Worm (Caenorhabditis elegans): ENCODE measurements around the gene ZK829.9.

Gene ZK829.9

ce11 chrIV:11957074-11957473 lies 13.3 kb upstream of the ZK829.9 start:
- TF ChIP-seq sma-9 (GFP tag; optimal IDR thresholded peaks at IDR 0.05) = peak; percentile 45
- TF ChIP-seq sma-9 (tag; optimal IDR thresholded peaks at IDR 0.05) = no peak
- TF ChIP-seq crh-2 (tag; optimal IDR thresholded peaks at IDR 0.05) = peak; percentile 30
- peak; percentile 24 for TF ChIP-seq C34F6.9 (tag; optimal IDR thresholded peaks at IDR 0.05)
- peak; percentile 45 for TF ChIP-seq F13H6.1 (tag; optimal IDR thresholded peaks at IDR 0.05)
- TF ChIP-seq unc-55 (GFP tag; optimal IDR thresholded peaks at IDR 0.05) = no peak
- TF ChIP-seq mdl-1 (tag; optimal IDR thresholded peaks at IDR 0.05) = peak in 1 of 2 experiments; percentile 57
- peak; percentile 17 for TF ChIP-seq nhr-6 (tag; optimal IDR thresholded peaks at IDR 0.05)
- no peak for TF ChIP-seq elt-3 (tag; optimal IDR thresholded peaks at IDR 0.05)
- peak; percentile 69 for TF ChIP-seq nhr-129 (tag; optimal IDR thresholded peaks at IDR 0.05)

- TF ChIP-seq sma-3 (GFP tag; optimal IDR thresholded peaks at IDR 0.05) (no peak), nhr-25 (tag; optimal IDR thresholded peaks at IDR 0.05) (peak; percentile 9)
Observed at ce11 chrIV:11959573-11959972, 10.8 kb upstream of the ZK829.9 start, which contains the start of gene tgt-1. Gene tgt-1 (minus strand): TSS chrIV:11959804.

DNA sequence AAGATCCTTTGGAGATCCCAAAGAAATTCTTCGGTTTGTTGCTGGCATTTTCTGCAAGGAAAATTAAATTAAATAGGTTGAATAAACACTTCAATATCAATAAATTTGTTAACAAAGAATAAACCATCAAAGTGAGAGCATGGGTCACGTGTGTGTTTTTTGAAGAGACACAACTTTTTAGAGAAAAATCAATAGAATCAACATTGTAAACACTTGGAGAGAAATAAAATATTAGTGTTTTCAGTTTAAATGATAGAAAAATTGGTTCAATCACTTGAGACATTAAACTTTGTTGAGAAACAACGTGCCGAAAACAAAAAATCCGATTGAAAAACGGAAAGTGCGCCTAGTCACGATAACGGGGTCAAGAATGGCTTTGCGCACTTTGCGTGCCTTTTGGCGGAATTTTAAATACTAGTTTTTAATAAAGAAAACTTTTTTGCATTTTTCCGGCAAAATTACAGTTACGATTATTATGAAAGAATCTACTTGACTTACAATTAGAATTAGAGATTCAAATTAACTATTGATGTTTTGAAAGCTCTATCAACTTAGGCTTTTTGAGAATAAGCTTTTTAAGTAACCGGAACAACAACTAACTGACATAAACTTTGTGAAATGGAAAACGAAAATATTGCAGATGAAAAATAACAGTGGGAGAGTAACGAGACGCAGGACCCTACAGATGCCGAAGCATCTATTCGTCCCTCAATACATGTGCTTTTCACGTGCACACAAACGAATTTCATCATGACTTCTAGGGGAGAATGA lies 8.7 kb upstream of the ZK829.9 start, which contains the start of gene ZK829.7:
Gene ZK829.7 (minus strand): TSS at position 51 of the 771 bp plus-strand sequence.
- TF ChIP-seq alr-1 (tag; optimal IDR thresholded peaks at IDR 0.05) = no peak
- TF ChIP-seq nhr-237 (tag; optimal IDR thresholded peaks at IDR 0.05) = peak; percentile 65
- peak; percentile 60 for TF ChIP-seq sem-4 (tag; optimal IDR thresholded peaks at IDR 0.05)
- TF ChIP-seq sma-9 (GFP tag; optimal IDR thresholded peaks at IDR 0.05) = peak; percentile 93
- TF ChIP-seq sma-9 (tag; optimal IDR thresholded peaks at IDR 0.05) = no peak
- peak in 1 of 2 experiments; percentile 11 for TF ChIP-seq mdl-1 (tag; optimal IDR thresholded peaks at IDR 0.05)
- no peak for TF ChIP-seq nhr-10 (tag; optimal IDR thresholded peaks at IDR 0.05)
- TF ChIP-seq mab-5 (tag; optimal IDR thresholded peaks at IDR 0.05) = peak; percentile 30
- TF ChIP-seq crh-2 (tag; optimal IDR thresholded peaks at IDR 0.05) = peak; percentile 85
- peak; percentile 77 to 89 for TF ChIP-seq lsy-2 (tag; optimal IDR thresholded peaks at IDR 0.05)
- TF ChIP-seq mbf-1 (tag; optimal IDR thresholded peaks at IDR 0.05) = no peak
- peak; percentile 39 for TF ChIP-seq unc-55 (GFP tag; optimal IDR thresholded peaks at IDR 0.05)
- TF ChIP-seq nhr-25 (tag; optimal IDR thresholded peaks at IDR 0.05) = peak; percentile 74
- TF ChIP-seq blmp-1 (tag; optimal IDR thresholded peaks at IDR 0.05; ENCODE audit: insufficient read depth) = peak; percentile 13
- peak; percentile 82 for TF ChIP-seq sma-3 (GFP tag; optimal IDR thresholded peaks at IDR 0.05)
- TF ChIP-seq egl-27 (tag; optimal IDR thresholded peaks at IDR 0.05) = peak; percentile 47
- TF ChIP-seq elt-3 (tag; optimal IDR thresholded peaks at IDR 0.05) = no peak
- TF ChIP-seq F13H6.1 (tag; optimal IDR thresholded peaks at IDR 0.05) = peak; percentile 68
- TF ChIP-seq ceh-16 (tag; optimal IDR thresholded peaks at IDR 0.05) = no peak
- peak; percentile 52 for TF ChIP-seq nhr-21 (tag; optimal IDR thresholded peaks at IDR 0.05)
- TF ChIP-seq C34F6.9 (tag; optimal IDR thresholded peaks at IDR 0.05) = peak; percentile 73
- peak; percentile 5 for TF ChIP-seq R02D3.7 (tag; optimal IDR thresholded peaks at IDR 0.05)
- peak; percentile 20 for TF ChIP-seq nhr-77 (tag; optimal IDR thresholded peaks at IDR 0.05)
- no peak for TF ChIP-seq ztf-4 (tag; optimal IDR thresholded peaks at IDR 0.05)
- peak; percentile 51 for TF ChIP-seq nhr-129 (tag; optimal IDR thresholded peaks at IDR 0.05)
- TF ChIP-seq lin-13 (GFP tag; optimal IDR thresholded peaks at IDR 0.05) = peak; percentile 81
- peak; percentile 75 for TF ChIP-seq nhr-6 (tag; optimal IDR thresholded peaks at IDR 0.05)
- TF ChIP-seq fos-1 (tag; optimal IDR thresholded peaks at IDR 0.05) = peak; percentile 15
- TF ChIP-seq ZK546.5 (tag; optimal IDR thresholded peaks at IDR 0.05) = peak; percentile 48
- TF ChIP-seq gmeb-1 (tag; optimal IDR thresholded peaks at IDR 0.05) = peak; percentile 98
- TF ChIP-seq snpc-4 (tag; optimal IDR thresholded peaks at IDR 0.05) = peak; percentile 34

DNA sequence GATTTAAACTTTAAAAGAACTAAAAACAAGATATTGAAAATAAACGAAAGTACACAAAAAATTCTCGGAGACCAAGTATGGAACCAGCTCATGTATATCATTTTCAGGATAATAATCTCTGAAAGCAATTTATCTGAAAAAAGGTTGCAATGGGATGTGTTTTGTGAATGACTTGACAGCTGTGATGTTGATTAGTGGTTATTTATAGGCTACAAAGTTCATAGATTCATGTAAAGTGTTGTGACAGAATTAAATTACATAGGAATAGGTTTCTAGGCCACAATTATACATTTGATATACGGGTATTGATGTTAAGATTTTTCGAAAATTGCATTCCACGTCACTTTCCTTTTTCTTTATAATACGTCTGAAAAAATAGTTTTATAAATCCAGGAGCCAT lies 5.0 kb upstream of the ZK829.9 start, which contains the start of gene srj-1:
Gene srj-1 (minus strand): TSS at position 101 of the 400 bp plus-strand sequence.
- TF ChIP-seq zag-1 (tag; optimal IDR thresholded peaks at IDR 0.05) (no peak), nhr-21 (tag; optimal IDR thresholded peaks at IDR 0.05) (no peak), C34F6.9 (tag; optimal IDR thresholded peaks at IDR 0.05) (no peak), blmp-1 (tag; optimal IDR thresholded peaks at IDR 0.05; ENCODE audit: insufficient read depth) (no peak), sma-3 (GFP tag; optimal IDR thresholded peaks at IDR 0.05) (no peak), skn-1 (tag; optimal IDR thresholded peaks at IDR 0.05) (no peak), mbf-1 (tag; optimal IDR thresholded peaks at IDR 0.05) (no peak), lin-13 (GFP tag; optimal IDR thresholded peaks at IDR 0.05) (no peak), lin-11 (tag; optimal IDR thresholded peaks at IDR 0.05) (no peak), dmd-4 (tag; optimal IDR thresholded peaks at IDR 0.05) (no peak), nhr-11 (tag; optimal IDR thresholded peaks at IDR 0.05) (no peak), nhr-77 (tag; optimal IDR thresholded peaks at IDR 0.05) (no peak), nhr-10 (tag; optimal IDR thresholded peaks at IDR 0.05) (no peak), Y55F3AM.14 (GFP tag; optimal IDR thresholded peaks at IDR 0.05) (no peak), sem-4 (tag; optimal IDR thresholded peaks at IDR 0.05) (no peak), mab-5 (tag; optimal IDR thresholded peaks at IDR 0.05) (no peak), crh-2 (tag; optimal IDR thresholded peaks at IDR 0.05) (no peak)

All from whole organism, L2 larva.